Worm (Caenorhabditis elegans): ENCODE results near the gene F36H9.4.

F36H9.4 gene

ce11 chrV:1794218-1794617 lies 15.2 kb upstream of the F36H9.4 start, which contains the start of gene F36H9.1 (continued):
- TF ChIP-seq lsy-27 (tag; optimal IDR thresholded peaks at IDR 0.05; ENCODE audit: borderline replicate concordance, insufficient read depth), result no peak
- TF ChIP-seq nfyb-1 (GFP tag; IDR thresholded peaks at IDR 0.05), result no peak
- no peak for TF ChIP-seq ceh-79 (tag; optimal IDR thresholded peaks at IDR 0.05)
- no peak for TF ChIP-seq mes-4 (tag; optimal IDR thresholded peaks at IDR 0.05)
- no peak for TF ChIP-seq lsl-1 (GFP tag; optimal IDR thresholded peaks at IDR 0.05)
- TF ChIP-seq dox-1 (GFP tag; IDR thresholded peaks at IDR 0.05), result no peak
- no peak for TF ChIP-seq attf-3 (GFP tag; conservative IDR thresholded peaks at IDR 0.05)
- TF ChIP-seq F37B4.10 (GFP tag; IDR thresholded peaks at IDR 0.05), result no peak

ce11 chrV:1789495-1789894 lies 10.5 kb upstream of the F36H9.4 start:
- no peak for TF ChIP-seq nhr-80 (tag; optimal IDR thresholded peaks at IDR 0.05)
- no peak for TF ChIP-seq cebp-2 (GFP tag; IDR thresholded peaks at IDR 0.05)
- no peak for TF ChIP-seq him-1 (tag; optimal IDR thresholded peaks at IDR 0.05)
- TF ChIP-seq ceh-27 (GFP tag; optimal IDR thresholded peaks at IDR 0.05), result no peak
- TF ChIP-seq F37B4.10 (GFP tag; IDR thresholded peaks at IDR 0.05), result no peak
- no peak for TF ChIP-seq F49E8.2 (tag; optimal IDR thresholded peaks at IDR 0.05; ENCODE audit: insufficient read depth)
- no peak for TF ChIP-seq atf-7 (tag; optimal IDR thresholded peaks at IDR 0.05)
- TF ChIP-seq bed-1 (GFP tag; IDR thresholded peaks at IDR 0.05), result no peak
- no peak for TF ChIP-seq bed-2 (GFP tag; IDR thresholded peaks at IDR 0.05)
- no peak for TF ChIP-seq ztf-3 (GFP tag; optimal IDR thresholded peaks at IDR 0.05)
- no peak for TF ChIP-seq let-607 (tag; optimal IDR thresholded peaks at IDR 0.05)

- no peak for TF ChIP-seq attf-3 (GFP tag; conservative IDR thresholded peaks at IDR 0.05)
- no peak for TF ChIP-seq sea-2 (GFP tag; IDR thresholded peaks at IDR 0.05)
- no peak for TF ChIP-seq nhr-90 (tag; optimal IDR thresholded peaks at IDR 0.05)
- no peak for TF ChIP-seq ztf-18 (tag; optimal IDR thresholded peaks at IDR 0.05)
- TF ChIP-seq tlf-1 (GFP tag; optimal IDR thresholded peaks at IDR 0.05), result no peak
- no peak for TF ChIP-seq ceh-58 (GFP tag; IDR thresholded peaks at IDR 0.05)
- no peak for TF ChIP-seq T07F8.4 (tag; optimal IDR thresholded peaks at IDR 0.05)
- no peak for TF ChIP-seq lsy-27 (tag; optimal IDR thresholded peaks at IDR 0.05; ENCODE audit: borderline replicate concordance, insufficient read depth)
- no peak for TF ChIP-seq snpc-4 (GFP tag; optimal IDR thresholded peaks at IDR 0.05)
- TF ChIP-seq snpc-4 (tag; optimal IDR thresholded peaks at IDR 0.05), result no peak
- no peak for TF ChIP-seq snpc-1.3 (tag; optimal IDR thresholded peaks at IDR 0.05; ENCODE audit: insufficient read depth)
- TF ChIP-seq hmg-1.2 (GFP tag; IDR thresholded peaks at IDR 0.05), result no peak
- TF ChIP-seq zim-3 (tag; optimal IDR thresholded peaks at IDR 0.05), result no peak
- TF ChIP-seq C06A6.2 (GFP tag; conservative IDR thresholded peaks at IDR 0.05), result no peak
- TF ChIP-seq tbx-9 (tag; optimal IDR thresholded peaks at IDR 0.05; ENCODE audit: borderline replicate concordance), result no peak
- no peak for TF ChIP-seq K12H6.12 (tag; optimal IDR thresholded peaks at IDR 0.05)
- no peak for TF ChIP-seq snpc-1.1 (tag; optimal IDR thresholded peaks at IDR 0.05; ENCODE audit: insufficient read depth)
- TF ChIP-seq ztf-3 (GFP tag; optimal IDR thresholded peaks at IDR 0.05), result no peak
- TF ChIP-seq ztf-22 (GFP tag; optimal IDR thresholded peaks at IDR 0.05), result no peak
- TF ChIP-seq egl-18 (GFP tag; IDR thresholded peaks at IDR 0.05), result no peak
Measured at ce11 chrV:1788157-1788556, 9.1 kb upstream of the F36H9.4 start, which contains the start of gene F36H9.2. F36H9.2 (plus strand) TSS chrV:1788457.

Data from whole organism, young adult.